Worm (Caenorhabditis elegans) whole organism, late embryonic: ENCODE measurements around the gene C02F4.5.

ENCODE experiments used
- ceh-18 ChIP-seq: sonication (generic microtip); optimal IDR thresholded peaks from 2 replicates; lab custom pipeline; 2016; ENCODE audit warnings: missing genetic modification characterization, missing compliant biosample characterization
- ceh-9 ChIP-seq: sonication (generic microtip); optimal IDR thresholded peaks from 2 replicates; lab custom pipeline; 2016; ENCODE audit warnings: mild to moderate bottlenecking, missing genetic modification characterization, inconsistent platforms, missing compliant biosample characterization
- dmd-4 ChIP-seq: sonication (generic microtip); optimal IDR thresholded peaks from 2 replicates; lab custom pipeline; 2016; ENCODE audit warnings: borderline replicate concordance, missing genetic modification characterization, missing compliant biosample characterization
- pha-2 ChIP-seq: sonication (generic microtip); optimal IDR thresholded peaks from 2 replicates; lab custom pipeline; 2017; ENCODE audit warnings: mild to moderate bottlenecking, missing genetic modification characterization, missing compliant biosample characterization
- sox-4 ChIP-seq: sonication (generic microtip); optimal IDR thresholded peaks from 2 replicates; lab custom pipeline; 2017; ENCODE audit warnings: mild to moderate bottlenecking, missing genetic modification characterization, inconsistent platforms, missing compliant biosample characterization
- unc-55 ChIP-seq: sonication (generic microtip); optimal IDR thresholded peaks from 2 replicates; lab custom pipeline; 2017; ENCODE audit warnings: missing biosample characterization, missing genetic modification reagents, missing genetic modification characterization

ce11 chrIV:10481695-10482094, 42.2 kb downstream of the C02F4.5 start, which contains the start of gene egl-21:
- TF ChIP-seq ceh-18 (tag; lab: Kevin White, UChicago), result peak; percentile 17
- no peak for TF ChIP-seq sox-4 (tag; lab: Kevin White, UChicago)
- TF ChIP-seq dmd-4, result no peak
- TF ChIP-seq pha-2 (tag; lab: Kevin White, UChicago), result no peak
- TF ChIP-seq unc-55 (GFP tag; lab: Kevin White, UChicago), result peak; percentile 13
- no peak for TF ChIP-seq ceh-9 (tag; lab: Kevin White, UChicago)
